Worm (Caenorhabditis elegans): Measurements from ENCODE around the gene K02D10.1.

ce11 chrIII:8799964-8800795, 30.8 kb downstream of the K02D10.1 start, which contains the start of gene F54F2.6:
- no peak for TF ChIP-seq hnd-1 (tag; optimal IDR thresholded peaks at IDR 0.05)
- TF ChIP-seq F13C5.2 (tag; optimal IDR thresholded peaks at IDR 0.05): peak; percentile 0
- TF ChIP-seq flt-1 (GFP tag; IDR thresholded peaks at IDR 0.05): peak; percentile 0
- no peak for TF ChIP-seq ama-1 (optimal IDR thresholded peaks at IDR 0.05)
- no peak for TF ChIP-seq ceh-36 (tag; optimal IDR thresholded peaks at IDR 0.05)
- no peak for TF ChIP-seq ets-7 (tag; optimal IDR thresholded peaks at IDR 0.05)
- no peak for TF ChIP-seq scrt-1 (GFP tag; IDR thresholded peaks at IDR 0.05)
- no peak for TF ChIP-seq tra-4 (tag; optimal IDR thresholded peaks at IDR 0.05)
- no peak for TF ChIP-seq sea-1 (GFP tag; conservative IDR thresholded peaks at IDR 0.05)
- TF ChIP-seq tbx-37 (GFP tag; conservative IDR thresholded peaks at IDR 0.05): no peak
- no peak for TF ChIP-seq tbx-11 (GFP tag; IDR thresholded peaks at IDR 0.05)
- TF ChIP-seq hmbx-1 (tag; optimal IDR thresholded peaks at IDR 0.05): no peak
- TF ChIP-seq pes-1 (GFP tag; IDR thresholded peaks at IDR 0.05): 0 out of 2 replicates have a peak, but pooled peaks have one; percentile 48
